Fruit fly (Drosophila melanogaster) whole organism, embryonic: Measurements from ENCODE around the gene Ctl1.

Experiments
- CG13624 ChIP-seq: fragments of 200-800 bp; sonication (Bioruptor generic); optimal IDR thresholded peaks from 2 replicates; lab custom pipeline; 2016; ENCODE audit warnings: missing biosample characterization, missing genetic modification characterization
- CG14050 ChIP-seq: fragments of 200-800 bp; sonication (Bioruptor generic); IDR thresholded peaks from 3 replicates; pipeline ENCODE4 v1.3.6; 2022; ENCODE audit warnings: missing biosample characterization, missing genetic modification characterization
- CG1602 ChIP-seq: fragments of 200-800 bp; sonication (Bioruptor generic); optimal IDR thresholded peaks from 3 replicates; lab custom pipeline; 2016; ENCODE audit warnings: missing biosample characterization, missing genetic modification characterization
- CG17328 ChIP-seq: fragments of 200-800 bp; sonication (Bioruptor generic); IDR thresholded peaks from 2 replicates; pipeline ENCODE4 v1.3.6; 2022; ENCODE audit warnings: missing biosample characterization, missing genetic modification characterization
- CG17829 ChIP-seq: fragments of 200-800 bp; optimal IDR thresholded peaks from 2 replicates; lab custom pipeline; 2019; ENCODE audit warnings: missing biosample characterization, mild to moderate bottlenecking, missing genetic modification characterization, moderate library complexity
- CG17912 ChIP-seq: fragments of 200-800 bp; sonication (Bioruptor generic); optimal IDR thresholded peaks from 2 replicates; lab custom pipeline; 2018; ENCODE audit warnings: missing biosample characterization, mild to moderate bottlenecking, missing genetic modification characterization
- CG18262 ChIP-seq: fragments of 200-800 bp; optimal IDR thresholded peaks from 3 replicates; lab custom pipeline; 2019; ENCODE audit warnings: missing biosample characterization, mild to moderate bottlenecking, missing genetic modification characterization, moderate library complexity
- CG18599 ChIP-seq: fragments of 200-800 bp; sonication (Bioruptor generic); optimal IDR thresholded peaks from 3 replicates; lab custom pipeline; 2017; ENCODE audit warnings: missing biosample characterization, missing genetic modification characterization, mild to moderate bottlenecking, moderate library complexity, missing genetic modification reagents
- CG2199 ChIP-seq: fragments of 200-800 bp; sonication (Bioruptor generic); IDR thresholded peaks from 3 replicates; pipeline ENCODE4 v1.3.6; 2022; ENCODE audit warnings: missing biosample characterization, missing genetic modification characterization
- CG30020 ChIP-seq: fragments of 200-800 bp; optimal IDR thresholded peaks from 2 replicates; lab custom pipeline; 2019; ENCODE audit warnings: missing biosample characterization, mild to moderate bottlenecking, missing genetic modification characterization, moderate library complexity
- CG33213 ChIP-seq: fragments of 200-800 bp; sonication (Bioruptor generic); optimal IDR thresholded peaks from 3 replicates; lab custom pipeline; 2016; ENCODE audit warnings: missing biosample characterization, missing genetic modification characterization
- CG4424 ChIP-seq: fragments of 200-800 bp; sonication (Bioruptor generic); optimal IDR thresholded peaks from 3 replicates; lab custom pipeline; 2016; ENCODE audit warnings: missing biosample characterization, missing genetic modification characterization
- CG4617 ChIP-seq: fragments of 200-800 bp; sonication (Bioruptor generic); optimal IDR thresholded peaks from 3 replicates; lab custom pipeline; 2016; ENCODE audit warnings: missing biosample characterization, missing genetic modification characterization, borderline replicate concordance
- CoRest ChIP-seq: fragments of 200-800 bp; sonication (Bioruptor generic); optimal IDR thresholded peaks from 3 replicates; lab custom pipeline; 2018; ENCODE audit warnings: missing biosample characterization, mild to moderate bottlenecking, missing genetic modification characterization, moderate library complexity
- D19A ChIP-seq: fragments of 200-800 bp; optimal IDR thresholded peaks from 3 replicates; lab custom pipeline; 2019; ENCODE audit warnings: missing biosample characterization, mild to moderate bottlenecking, missing genetic modification characterization, moderate library complexity
- Dp ChIP-seq: fragments of 200-800 bp; sonication (Bioruptor generic); optimal IDR thresholded peaks from 2 replicates; lab custom pipeline; 2018; ENCODE audit warnings: missing biosample characterization, mild to moderate bottlenecking, missing genetic modification characterization, moderate library complexity
- E2f2 ChIP-seq: fragments of 200-800 bp; sonication (Bioruptor generic); IDR thresholded peaks from 2 replicates; pipeline ENCODE4 v1.3.6; 2022; ENCODE audit warnings: missing biosample characterization, missing genetic modification characterization
- Eip74EF ChIP-seq, 2 experiments: fragments of 200-800 bp in 1 of 2; fragments of >200 bp in 1 of 2; sonication (Bioruptor generic) in 1 of 2; optimal IDR thresholded peaks; 2 replicates each; lab custom pipeline; 2017 to 2019; ENCODE audit warnings: missing biosample characterization in 2 of 2, missing genetic modification characterization in 2 of 2, mild to moderate bottlenecking in 1 of 2, moderate library complexity in 1 of 2
- HLH4C ChIP-seq: fragments of 200-800 bp; sonication (Bioruptor generic); IDR thresholded peaks from 3 replicates; pipeline ENCODE4 v1.3.6; 2022; ENCODE audit warnings: missing biosample characterization, missing genetic modification characterization; ENCODE audit not compliant: partially characterized antibody
- Mad ChIP-seq: fragments of 200-800 bp; sonication (Bioruptor generic); optimal IDR thresholded peaks from 2 replicates; lab custom pipeline; 2016; ENCODE audit warnings: missing biosample characterization, missing genetic modification characterization
- Myb ChIP-seq: fragments of 200-800 bp; sonication (Bioruptor generic); optimal IDR thresholded peaks from 2 replicates; lab custom pipeline; 2016; ENCODE audit warnings: missing biosample characterization, missing genetic modification characterization
- Nf-YC ChIP-seq: fragments of 200-800 bp; optimal IDR thresholded peaks from 3 replicates; lab custom pipeline; 2019; ENCODE audit warnings: missing biosample characterization, mild to moderate bottlenecking, missing genetic modification characterization, moderate library complexity
- PHDP ChIP-seq: fragments of 200-800 bp; sonication (Bioruptor generic); optimal IDR thresholded peaks from 3 replicates; lab custom pipeline; 2018; ENCODE audit warnings: missing biosample characterization, mild to moderate bottlenecking, missing genetic modification characterization, moderate library complexity
- Vsx1 ChIP-seq: fragments of 200-800 bp; sonication (Bioruptor generic); optimal IDR thresholded peaks from 2 replicates; lab custom pipeline; 2017; ENCODE audit warnings: missing biosample characterization, mild to moderate bottlenecking, missing genetic modification characterization, missing genetic modification reagents
- Xbp1 ChIP-seq: fragments of 200-800 bp; sonication (Bioruptor generic); optimal IDR thresholded peaks from 3 replicates; lab custom pipeline; 2016; ENCODE audit warnings: missing biosample characterization, mild to moderate bottlenecking, missing genetic modification characterization
- Xrp1 ChIP-seq: fragments of 200-800 bp; sonication (Bioruptor generic); IDR thresholded peaks from 2 replicates; pipeline ENCODE4 v1.3.6; 2022; ENCODE audit warnings: missing biosample characterization, missing genetic modification characterization
- amos ChIP-seq: fragments of 200-800 bp; sonication (Bioruptor generic); IDR thresholded peaks from 2 replicates; pipeline ENCODE4 v1.3.6; 2022; ENCODE audit warnings: missing biosample characterization, missing genetic modification characterization; ENCODE audit not compliant: partially characterized antibody
- bbx ChIP-seq: fragments of 200-800 bp; sonication (Bioruptor generic); IDR thresholded peaks from 2 replicates; pipeline ENCODE4 v1.3.6; 2022; ENCODE audit warnings: missing biosample characterization, missing genetic modification characterization; ENCODE audit not compliant: partially characterized antibody
- bcd ChIP-seq: fragments of 200-800 bp; sonication (Bioruptor generic); optimal IDR thresholded peaks from 2 replicates; lab custom pipeline; 2017; ENCODE audit warnings: missing biosample characterization, mild to moderate bottlenecking, missing genetic modification characterization
- br ChIP-seq: fragments of >200 bp; optimal IDR thresholded peaks from 2 replicates; lab custom pipeline; 2017
- bsh ChIP-seq, 2 experiments: fragments of 200-800 bp; sonication (Bioruptor generic); optimal IDR thresholded peaks; 2 replicates each; lab custom pipeline; 2017 to 2018; ENCODE audit warnings: mild to moderate bottlenecking in 2 of 2, missing biosample characterization in 2 of 2, missing genetic modification characterization in 2 of 2, moderate library complexity in 1 of 2
- chinmo ChIP-seq: fragments of 200-800 bp; sonication (Bioruptor generic); IDR thresholded peaks from 4 replicates; pipeline ENCODE4 v1.3.6; 2022; ENCODE audit warnings: missing biosample characterization, missing genetic modification characterization; ENCODE audit not compliant: partially characterized antibody
- crp ChIP-seq, 2 experiments: fragments of 200-800 bp; sonication (Bioruptor generic); optimal IDR thresholded peaks; 2 replicates in 1 of 2; 3 replicates in 1 of 2; lab custom pipeline; 2017; ENCODE audit warnings: missing biosample characterization in 2 of 2, missing genetic modification characterization in 2 of 2, mild to moderate bottlenecking in 1 of 2, moderate library complexity in 1 of 2
- cwo ChIP-seq: fragments of 200-800 bp; sonication (Bioruptor generic); optimal IDR thresholded peaks from 3 replicates; lab custom pipeline; 2017; ENCODE audit warnings: missing biosample characterization, missing genetic modification characterization, mild to moderate bottlenecking, moderate library complexity, missing genetic modification reagents
- ewg ChIP-seq: fragments of 200-800 bp; sonication (Bioruptor generic); optimal IDR thresholded peaks from 3 replicates; lab custom pipeline; 2017; ENCODE audit warnings: mild to moderate bottlenecking, missing biosample characterization, missing genetic modification reagents, missing genetic modification characterization
- hbn ChIP-seq: fragments of 200-800 bp; sonication (Bioruptor generic); IDR thresholded peaks from 2 replicates; pipeline ENCODE4 v1.3.6; 2022; ENCODE audit warnings: missing biosample characterization, missing genetic modification characterization; ENCODE audit not compliant: partially characterized antibody
- inv ChIP-seq: fragments of 200-800 bp; sonication (Bioruptor generic); IDR thresholded peaks from 2 replicates; pipeline ENCODE4 v1.3.6; 2022; ENCODE audit warnings: missing biosample characterization, missing genetic modification characterization; ENCODE audit not compliant: partially characterized antibody
- jigr1 ChIP-seq: fragments of 200-800 bp; sonication (Bioruptor generic); IDR thresholded peaks from 3 replicates; pipeline ENCODE4 v1.3.6; 2022; ENCODE audit warnings: missing biosample characterization, missing genetic modification characterization
- lbe ChIP-seq: fragments of 200-800 bp; sonication (Bioruptor generic); optimal IDR thresholded peaks from 2 replicates; lab custom pipeline; 2016; ENCODE audit warnings: missing biosample characterization, mild to moderate bottlenecking, missing genetic modification characterization
- nau ChIP-seq: fragments of 200-800 bp; sonication (Bioruptor generic); optimal IDR thresholded peaks from 3 replicates; lab custom pipeline; 2017; ENCODE audit warnings: missing biosample characterization, mild to moderate bottlenecking, missing genetic modification characterization, missing genetic modification reagents
- nmo ChIP-seq: fragments of 200-800 bp; sonication (Bioruptor generic); optimal IDR thresholded peaks from 2 replicates; lab custom pipeline; 2018; ENCODE audit warnings: missing biosample characterization, mild to moderate bottlenecking, missing genetic modification characterization, moderate library complexity
- pfk ChIP-seq: fragments of 200-800 bp; sonication (Bioruptor generic); optimal IDR thresholded peaks from 2 replicates; lab custom pipeline; 2018; ENCODE audit warnings: missing biosample characterization, mild to moderate bottlenecking, missing genetic modification characterization, moderate library complexity
- phol ChIP-seq: fragments of 200-800 bp; sonication (Bioruptor generic); optimal IDR thresholded peaks from 3 replicates; lab custom pipeline; 2018; ENCODE audit warnings: missing biosample characterization, mild to moderate bottlenecking, missing genetic modification characterization, moderate library complexity
- row ChIP-seq: fragments of 200-800 bp; sonication (Bioruptor generic); IDR thresholded peaks from 3 replicates; pipeline ENCODE4 v1.3.6; 2022; ENCODE audit warnings: missing biosample characterization, missing genetic modification characterization
- sens ChIP-seq: fragments of 200-800 bp; sonication (Bioruptor generic); peaks from one replicate; lab custom pipeline; 2016; ENCODE audit warnings: missing biosample characterization, missing genetic modification characterization
- sug ChIP-seq: fragments of 200-800 bp; optimal IDR thresholded peaks from 2 replicates; lab custom pipeline; 2019; ENCODE audit warnings: missing biosample characterization, mild to moderate bottlenecking, missing genetic modification characterization, moderate library complexity
- unc-4 ChIP-seq: fragments of 200-800 bp; sonication (Bioruptor generic); IDR thresholded peaks from 2 replicates; pipeline ENCODE4 v1.3.6; 2022; ENCODE audit warnings: missing biosample characterization, missing genetic modification characterization; ENCODE audit not compliant: partially characterized antibody
- yki ChIP-seq: fragments of >200 bp; optimal IDR thresholded peaks from 3 replicates; lab custom pipeline; 2018
- zfh1 ChIP-seq: fragments of 200-800 bp; sonication (Bioruptor generic); IDR thresholded peaks from 3 replicates; pipeline ENCODE4 v1.3.6; 2022; ENCODE audit warnings: missing biosample characterization, missing genetic modification characterization

Ctl1 gene

DNA sequence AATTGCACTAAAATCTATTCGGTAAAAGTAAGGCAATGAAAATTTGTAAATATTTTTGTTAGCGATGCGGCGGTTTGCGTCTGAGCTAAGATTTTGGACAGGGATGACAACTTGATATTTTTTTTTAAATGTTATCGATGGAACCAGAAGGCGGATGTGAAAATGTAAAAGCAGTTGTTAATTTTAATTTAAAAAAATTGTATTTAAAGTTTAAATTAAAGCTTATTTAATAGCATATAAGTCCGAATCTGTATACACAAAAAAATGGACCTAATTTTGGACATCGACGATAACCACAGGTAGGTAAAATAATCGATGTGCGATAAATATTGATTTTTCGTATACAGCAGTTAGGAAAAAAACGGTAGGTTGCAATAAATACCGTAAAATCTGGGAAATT lies 15.4 kb upstream of the Ctl1 start, which contains the start of the genes CG11586 and VhaM9.7-a (continued):
- TF ChIP-seq jigr1 (GFP tag; lab: Robert Waterston, UW) (no peak), sug (tag; lab: Kevin White, UChicago) (peak; percentile 15), row (peak; percentile 51), CG1602 (GFP tag; lab: Kevin White, UChicago) (no peak), CG14050 (GFP tag; lab: Robert Waterston, UW) (no peak), Dp (GFP tag; lab: Kevin White, UChicago) (peak; percentile 50), zfh1 (GFP tag; lab: Robert Waterston, UW) (peak; percentile 20; the same call in 1 of the 3 replicates), phol (peak; percentile 55), crp (GFP tag; optimal IDR thresholded peaks at IDR 0.05; lab: Kevin White, UChicago) (no peak), CG17912 (GFP tag; lab: Kevin White, UChicago) (no peak), pfk (GFP tag; lab: Kevin White, UChicago) (peak; percentile 0), PHDP (tag; lab: Kevin White, UChicago) (peak; percentile 15), bcd (no peak), Eip74EF (GFP tag; optimal IDR thresholded peaks at IDR 0.05; lab: Kevin White, UChicago) (peak in 1 of 2 experiments; percentile 8), CoRest (peak; percentile 36), CG30020 (peak; percentile 34), CG4617 (GFP tag; lab: Kevin White, UChicago) (peak; percentile 64), ewg (GFP tag; lab: Kevin White, UChicago) (peak; percentile 8), D19A (peak; percentile 23), lbe (peak; percentile 53), Vsx1 (peak; percentile 21), Xrp1 (GFP tag; lab: Robert Waterston, UW) (no peak; the same call in 1 of the 2 replicates), inv (GFP tag; lab: Robert Waterston, UW) (peak; percentile 35; the same call in 1 of the 2 replicates), HLH4C (GFP tag; lab: Robert Waterston, UW) (peak; percentile 80), amos (GFP tag; lab: Robert Waterston, UW) (peak; percentile 41; the same call in 1 of the 2 replicates), bsh (GFP tag; optimal IDR thresholded peaks at IDR 0.05; lab: Kevin White, UChicago) (no peak), E2f2 (GFP tag; lab: Robert Waterston, UW) (peak; percentile 60), hbn (GFP tag; lab: Robert Waterston, UW) (peak; percentile 69), Nf-YC (peak; percentile 22), CG13624 (GFP tag; lab: Kevin White, UChicago) (peak; percentile 41), br (lab: Kevin White, UChicago) (no peak), CG17829 (tag; lab: Kevin White, UChicago) (peak; percentile 36), CG18599 (no peak), CG4424 (GFP tag; lab: Kevin White, UChicago) (peak; percentile 19), Myb (peak; percentile 68), sens (GFP tag; lab: Kevin White, UChicago) (peak; percentile 74), CG2199 (GFP tag; lab: Robert Waterston, UW) (no peak), Xbp1 (GFP tag; lab: Kevin White, UChicago) (peak; percentile 41), Mad (peak; percentile 0), CG18262 (tag; lab: Kevin White, UChicago) (peak; percentile 11), nau (GFP tag; lab: Kevin White, UChicago) (no peak), cwo (no peak), chinmo (GFP tag; lab: Robert Waterston, UW) (no peak), unc-4 (GFP tag; lab: Robert Waterston, UW) (peak; percentile 62), yki (lab: Kevin White, UChicago) (no peak), CG33213 (no peak), CG17328 (GFP tag; lab: Robert Waterston, UW) (no peak), nmo (GFP tag; lab: Kevin White, UChicago) (peak; percentile 50), bbx (0 out of 2 replicates have a peak, but pooled peaks have one; percentile 9)
